Fruit fly (Drosophila melanogaster): ENCODE measurements around the gene CG5177.
A peak's percentile ranks its signal among the peaks of the same experiment; 100 is the strongest.

The CG5177 gene

DNA sequence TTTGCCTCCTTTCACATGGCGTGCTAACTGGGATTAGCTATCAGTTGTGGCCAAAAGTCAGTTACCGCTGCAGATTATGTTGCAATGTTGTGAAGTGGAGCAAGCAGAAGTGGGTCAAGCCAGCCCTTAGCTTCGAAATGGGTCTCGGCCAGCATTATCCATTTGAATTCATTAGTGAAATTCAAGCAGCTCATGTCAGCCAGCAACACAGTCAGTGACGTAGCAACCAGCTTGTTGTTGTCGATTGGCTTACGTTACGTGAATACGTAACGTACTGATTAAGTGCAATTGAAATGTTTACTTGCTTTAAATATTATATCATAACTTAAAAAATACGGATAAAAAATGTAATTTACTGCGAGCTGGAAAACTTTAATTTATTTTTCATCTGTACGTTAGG lies 47.1 kb downstream of the CG5177 start (continued):
- TF ChIP-seq CG2875 (GFP tag; optimal IDR thresholded peaks at IDR 0.05): no peak
- no peak for TF ChIP-seq twi (tag; optimal IDR thresholded peaks at IDR 0.05)
- TF ChIP-seq Hey (tag; optimal IDR thresholded peaks at IDR 0.05): no peak
- TF ChIP-seq Scr (GFP tag; IDR thresholded peaks at IDR 0.05; ENCODE audit: partially characterized antibody): no peak
- no peak for TF ChIP-seq esg (GFP tag; conservative IDR thresholded peaks at IDR 0.05)
- TF ChIP-seq CG15479 (GFP tag; optimal IDR thresholded peaks at IDR 0.05): no peak
- no peak for TF ChIP-seq CG30431 (GFP tag; optimal IDR thresholded peaks at IDR 0.05)
- TF ChIP-seq Doc2 (GFP tag; IDR thresholded peaks at IDR 0.05): no peak
- no peak for TF ChIP-seq CG13775 (GFP tag; optimal IDR thresholded peaks at IDR 0.05)
- TF ChIP-seq abd-A (tag; optimal IDR thresholded peaks at IDR 0.05): no peak
- TF ChIP-seq gce (GFP tag; IDR thresholded peaks at IDR 0.05): no peak
- TF ChIP-seq H15 (GFP tag; IDR thresholded peaks at IDR 0.05): no peak
- TF ChIP-seq Antp (GFP tag; optimal IDR thresholded peaks at IDR 0.05): no peak
- TF ChIP-seq CG11247 (GFP tag; IDR thresholded peaks at IDR 0.05): no peak
- no peak for TF ChIP-seq CG31365 (tag; optimal IDR thresholded peaks at IDR 0.05)
- no peak for TF ChIP-seq CG18764 (GFP tag; optimal IDR thresholded peaks at IDR 0.05)
- no peak for TF ChIP-seq CG8924 (tag; optimal IDR thresholded peaks at IDR 0.05)
- TF ChIP-seq p53 (GFP tag; optimal IDR thresholded peaks at IDR 0.05): no peak
- TF ChIP-seq vnd (GFP tag; IDR thresholded peaks at IDR 0.05; ENCODE audit: partially characterized antibody): 0 out of 3 replicates have a peak, but pooled peaks have one; percentile 35
- 0 out of 3 replicates have a peak, but pooled peaks have one; percentile 35 for TF ChIP-seq CG34422 (GFP tag; IDR thresholded peaks at IDR 0.05)
- no peak for TF ChIP-seq fru (optimal IDR thresholded peaks at IDR 0.05)
- TF ChIP-seq zen (tag; optimal IDR thresholded peaks at IDR 0.05): no peak
- TF ChIP-seq dm (GFP tag; optimal IDR thresholded peaks at IDR 0.05): no peak
- no peak for TF ChIP-seq Lpt (GFP tag; optimal IDR thresholded peaks at IDR 0.05)
- no peak for TF ChIP-seq Abd-B (GFP tag; optimal IDR thresholded peaks at IDR 0.05)
- no peak for TF ChIP-seq seq (GFP tag; IDR thresholded peaks at IDR 0.05)
- TF ChIP-seq Hr51 (GFP tag; optimal IDR thresholded peaks at IDR 0.05): no peak
- TF ChIP-seq Dad (GFP tag; optimal IDR thresholded peaks at IDR 0.05): no peak
- TF ChIP-seq Myb (GFP tag; optimal IDR thresholded peaks at IDR 0.05): peak; percentile 71
- TF ChIP-seq lbe (GFP tag; optimal IDR thresholded peaks at IDR 0.05): no peak
- no peak for TF ChIP-seq CG10147 (GFP tag; optimal IDR thresholded peaks at IDR 0.05)
- peak; percentile 13 for TF ChIP-seq bcd (GFP tag; optimal IDR thresholded peaks at IDR 0.05)
- TF ChIP-seq ewg (GFP tag; optimal IDR thresholded peaks at IDR 0.05): no peak
- TF ChIP-seq HHEX (GFP tag; optimal IDR thresholded peaks at IDR 0.05): no peak
- TF ChIP-seq wdn (GFP tag; IDR thresholded peaks at IDR 0.05): no peak
- TF ChIP-seq CG4617 (GFP tag; optimal IDR thresholded peaks at IDR 0.05; ENCODE audit: borderline replicate concordance): no peak
- TF ChIP-seq dati (GFP tag; IDR thresholded peaks at IDR 0.05): no peak
- no peak for TF ChIP-seq hb (GFP tag; IDR thresholded peaks at IDR 0.05; ENCODE audit: partially characterized antibody)
- TF ChIP-seq CG11085 (GFP tag; IDR thresholded peaks at IDR 0.05): no peak
- no peak for TF ChIP-seq en (GFP tag; optimal IDR thresholded peaks at IDR 0.05)
- no peak for TF ChIP-seq tap (tag; optimal IDR thresholded peaks at IDR 0.05)
- TF ChIP-seq CG6654 (GFP tag; optimal IDR thresholded peaks at IDR 0.05): no peak
- no peak for TF ChIP-seq CG11560 (tag; IDR thresholded peaks at IDR 0.05)
- TF ChIP-seq sc (optimal IDR thresholded peaks at IDR 0.05): no peak
- no peak for TF ChIP-seq sc (GFP tag; optimal IDR thresholded peaks at IDR 0.05)
- no peak for TF ChIP-seq Awh (GFP tag; IDR thresholded peaks at IDR 0.05)
- no peak for TF ChIP-seq shn (GFP tag; optimal IDR thresholded peaks at IDR 0.05)
- TF ChIP-seq ssp (GFP tag; IDR thresholded peaks at IDR 0.05): no peak
- peak; percentile 62 for TF ChIP-seq Bgb (GFP tag; IDR thresholded peaks at IDR 0.05; ENCODE audit: partially characterized antibody)
- TF ChIP-seq CG8281 (tag; optimal IDR thresholded peaks at IDR 0.05): no peak
- no peak for TF ChIP-seq CG10209 (GFP tag; optimal IDR thresholded peaks at IDR 0.05)
- TF ChIP-seq Hsf (GFP tag; optimal IDR thresholded peaks at IDR 0.05): no peak

Measured in whole organism, embryonic.